Worm (Caenorhabditis elegans): ENCODE results near the gene ets-4.

ce11 chrX:6514466-6514865 lies 4.2 kb upstream of the ets-4 start:
- TF ChIP-seq him-1 (tag; optimal IDR thresholded peaks at IDR 0.05) (no peak), dao-5 (tag; optimal IDR thresholded peaks at IDR 0.05) (no peak), W03F9.2 (tag; optimal IDR thresholded peaks at IDR 0.05) (no peak)

All from whole organism, L4/young adult.